Worm (Caenorhabditis elegans) whole organism, young adult: Measurements from ENCODE around the gene srz-44.

Source experiments
- lin-35 ChIP-seq, 3 experiments: fragments of 150-350 bp in 2 of 3; sonication (generic microtip) in 1 of 3; optimal IDR thresholded peaks; 2 replicates each; lab custom pipeline; 2014 to 2018; ENCODE audit warnings: missing biosample characterization in 3 of 3, missing genetic modification characterization in 3 of 3, missing genetic modification reagents in 3 of 3
- rpc-1 ChIP-seq, 2 experiments: fragments of 150-350 bp in 1 of 2; sonication (generic microtip) in 1 of 2; optimal IDR thresholded peaks; 2 replicates each; lab custom pipeline; 2014 to 2018; ENCODE audit warnings: missing biosample characterization in 1 of 2, missing genetic modification characterization in 1 of 2, missing genetic modification reagents in 1 of 2, missing genotype in 1 of 2

- TF ChIP-seq rpc-1 (optimal IDR thresholded peaks at IDR 0.05; lab: Kevin White, UChicago): no peak
- TF ChIP-seq rpc-1 (tag; optimal IDR thresholded peaks at IDR 0.05; lab: Kevin White, UChicago): no peak
- TF ChIP-seq lin-35 (GFP tag; optimal IDR thresholded peaks at IDR 0.05; lab: Kevin White, UChicago): no peak
These were observed 13.4 kb upstream of the srz-44 start for ce11 chrV:15652147-15652546.
